Fruit fly (Drosophila melanogaster) whole organism, adult: ENCODE measurements around the gene CkIIalpha-i1.

Experiments used
- CG11617 ChIP-seq: fragments of 200-800 bp; sonication (Bioruptor generic); optimal IDR thresholded peaks from 2 replicates; lab custom pipeline; 2017; ENCODE audit warnings: mild to moderate bottlenecking, missing biosample characterization, missing genetic modification reagents, missing genetic modification characterization
- CG12768 ChIP-seq: fragments of 200-800 bp; sonication (Bioruptor generic); optimal IDR thresholded peaks from 2 replicates; lab custom pipeline; 2017; ENCODE audit warnings: missing biosample characterization, missing genetic modification characterization, mild to moderate bottlenecking, moderate library complexity, missing genetic modification reagents
- CG33017 ChIP-seq: fragments of 200-800 bp; sonication (Bioruptor generic); optimal IDR thresholded peaks from 2 replicates; lab custom pipeline; 2018; ENCODE audit warnings: missing biosample characterization, mild to moderate bottlenecking, missing genetic modification characterization, moderate library complexity
- CG5204 ChIP-seq: fragments of 200-800 bp; sonication (Bioruptor generic); optimal IDR thresholded peaks from 2 replicates; lab custom pipeline; 2016; ENCODE audit warnings: missing biosample characterization, missing genetic modification characterization
- CG7101 ChIP-seq: fragments of 200-800 bp; sonication (Bioruptor generic); optimal IDR thresholded peaks from 2 replicates; lab custom pipeline; 2018; ENCODE audit warnings: missing biosample characterization, mild to moderate bottlenecking, missing genetic modification characterization, moderate library complexity
- Clk ChIP-seq: fragments of 200-800 bp; sonication (Bioruptor generic); optimal IDR thresholded peaks from 2 replicates; lab custom pipeline; 2017; ENCODE audit warnings: missing biosample characterization, missing genetic modification characterization
- Mnt ChIP-seq: fragments of 200-800 bp; sonication (Bioruptor generic); optimal IDR thresholded peaks from 2 replicates; lab custom pipeline; 2016; ENCODE audit warnings: missing biosample characterization, mild to moderate bottlenecking, missing genetic modification characterization
- bab1 ChIP-seq: fragments of 200-800 bp; sonication (Bioruptor generic); optimal IDR thresholded peaks from 3 replicates; lab custom pipeline; 2019; ENCODE audit warnings: missing biosample characterization, mild to moderate bottlenecking, missing genetic modification characterization, moderate library complexity
- cic ChIP-seq: fragments of 200-800 bp; sonication (Bioruptor generic); optimal IDR thresholded peaks from 2 replicates; lab custom pipeline; 2017; ENCODE audit warnings: missing biosample characterization, mild to moderate bottlenecking, missing genetic modification characterization, moderate library complexity
- cnc ChIP-seq, 2 experiments: fragments of >200 bp; optimal IDR thresholded peaks; 2 replicates each; lab custom pipeline; 2017
- kay ChIP-seq: fragments of 200-800 bp; sonication (Bioruptor generic); peaks from one replicate; lab custom pipeline; 2016; ENCODE audit warnings: missing biosample characterization, missing genetic modification characterization, borderline replicate concordance
- ovo ChIP-seq: fragments of 200-800 bp; sonication (Bioruptor generic); optimal IDR thresholded peaks from 2 replicates; lab custom pipeline; 2016; ENCODE audit warnings: missing biosample characterization, missing genetic modification characterization

- no peak for TF ChIP-seq cnc (optimal IDR thresholded peaks at IDR 0.05; lab: Kevin White, UChicago)
- no peak for TF ChIP-seq CG7101 (tag; lab: Kevin White, UChicago)
- TF ChIP-seq CG12768: no peak
- no peak for TF ChIP-seq CG33017 (tag; lab: Kevin White, UChicago)
- TF ChIP-seq bab1: no peak
- TF ChIP-seq Clk (GFP tag; lab: Kevin White, UChicago): no peak
- no peak for TF ChIP-seq kay
- no peak for TF ChIP-seq ovo (GFP tag; lab: Kevin White, UChicago)
- TF ChIP-seq Mnt: no peak
- TF ChIP-seq cic (GFP tag; lab: Kevin White, UChicago): no peak
- no peak for TF ChIP-seq CG5204 (GFP tag; lab: Kevin White, UChicago)
- TF ChIP-seq CG11617 (GFP tag; lab: Kevin White, UChicago): no peak
These were observed 29.4 kb upstream of the CkIIalpha-i1 start for dm6 chr3L:15787406-15787805.
